Worm (Caenorhabditis elegans) whole organism, L4/young adult: ENCODE results near the gene F58B4.5.

Experiments
- W03F9.2 ChIP-seq: fragments of 150-350 bp; optimal IDR thresholded peaks from 2 replicates; lab custom pipeline; 2014; ENCODE audit warnings: missing biosample characterization, missing genetic modification characterization
- him-1 ChIP-seq: sonication (generic microtip); optimal IDR thresholded peaks from 2 replicates; lab custom pipeline; 2016; ENCODE audit warnings: missing genotype, missing genetic modification reagents, missing genetic modification characterization, missing compliant biosample characterization

DNA sequence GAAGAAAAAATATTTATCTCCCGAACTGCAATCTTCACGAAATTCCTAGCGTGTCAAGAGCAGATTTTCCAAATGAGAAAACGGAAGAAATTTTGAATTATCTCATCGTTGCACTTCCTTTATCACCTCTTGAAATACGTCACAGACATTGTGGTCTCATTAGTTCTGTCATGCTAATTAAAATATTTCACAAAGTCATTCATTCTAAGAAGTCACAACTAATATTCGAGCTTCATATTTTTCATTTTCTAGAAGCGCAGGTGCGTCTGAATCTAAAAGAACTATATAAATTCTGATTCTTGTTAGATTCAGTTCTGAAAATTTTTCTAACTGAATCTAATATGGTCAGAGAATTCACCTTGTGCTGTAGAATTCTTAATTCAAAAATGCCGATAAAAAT is 14.7 kb downstream of the F58B4.5 start:
- no peak for TF ChIP-seq W03F9.2 (tag; lab: Kevin White, UChicago)
- no peak for TF ChIP-seq him-1
